Worm (Caenorhabditis elegans): Measurements from ENCODE around the gene R08E5.4.
A peak's percentile ranks its signal among the peaks of the same experiment; 100 is the strongest.

R08E5.4 gene

DNA sequence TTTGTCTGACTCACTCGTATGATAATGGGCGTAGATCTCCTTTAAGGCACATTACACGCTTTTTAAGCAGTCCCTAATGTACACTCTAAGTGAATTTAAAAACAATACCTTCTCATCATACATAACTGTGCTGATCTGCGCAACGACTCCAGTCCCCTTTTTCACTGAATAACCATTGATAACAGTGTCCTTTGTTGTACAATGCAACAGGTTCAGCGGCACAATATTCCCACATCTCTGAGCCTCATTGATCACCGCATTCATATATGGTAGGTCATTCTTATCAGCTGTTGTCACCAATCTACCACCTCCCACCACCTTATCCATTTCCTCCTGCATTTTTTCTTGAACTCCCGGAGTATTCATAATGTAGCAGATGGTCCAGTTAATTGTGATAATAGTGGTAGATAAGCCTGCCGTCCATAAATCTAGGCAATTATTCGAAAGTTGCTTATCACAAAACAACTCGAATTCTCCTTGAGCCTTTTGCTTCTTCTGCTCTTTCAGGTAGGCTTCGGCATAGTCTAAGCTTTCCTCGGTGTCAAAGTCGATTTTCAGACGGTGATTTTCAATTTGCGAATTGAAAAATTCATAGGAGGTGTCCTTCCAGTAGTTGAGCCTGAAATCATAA lies 33.5 kb downstream of the R08E5.4 start:
- TF ChIP-seq ceh-28 (tag; optimal IDR thresholded peaks at IDR 0.05) (no peak), eor-1 (tag; optimal IDR thresholded peaks at IDR 0.05) (no peak), ztf-11 (tag; optimal IDR thresholded peaks at IDR 0.05) (no peak), sea-2 (GFP tag; optimal IDR thresholded peaks at IDR 0.05) (no peak), elt-2 (tag; optimal IDR thresholded peaks at IDR 0.05) (no peak), nhr-11 (tag; optimal IDR thresholded peaks at IDR 0.05) (no peak)

DNA sequence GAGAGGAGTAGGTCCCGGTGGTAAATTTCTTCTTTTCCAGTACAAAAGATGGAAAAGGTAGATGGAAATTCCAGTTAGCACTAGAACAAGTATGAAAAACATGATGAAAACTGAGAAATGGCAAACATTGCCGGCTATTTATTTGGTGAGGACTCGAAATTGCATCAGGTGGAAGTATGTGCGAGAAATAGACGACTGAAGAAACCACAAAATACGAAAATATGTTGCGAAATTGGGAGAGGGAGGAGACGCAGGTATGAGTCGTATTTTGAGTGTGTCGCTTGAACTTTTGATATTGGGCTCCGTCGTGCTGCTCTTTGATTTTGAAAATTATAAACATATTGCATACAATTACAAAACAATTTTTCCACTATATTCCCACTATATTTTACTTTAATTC lies 35.0 kb downstream of the R08E5.4 start, which contains the start of gene cyp-33C8:
cyp-33C8 (minus strand) TSS at position 200 of the 400 bp plus-strand sequence.
- TF ChIP-seq ztf-4 (tag; optimal IDR thresholded peaks at IDR 0.05) (no peak), elt-2 (tag; optimal IDR thresholded peaks at IDR 0.05) (peak; percentile 21), ama-1 (optimal IDR thresholded peaks at IDR 0.05) (no peak), snpc-4 (tag; optimal IDR thresholded peaks at IDR 0.05) (peak; percentile 5), lin-39 (tag; optimal IDR thresholded peaks at IDR 0.05) (peak; percentile 20), pqm-1 (tag; optimal IDR thresholded peaks at IDR 0.05) (peak; percentile 24), ztf-11 (tag; optimal IDR thresholded peaks at IDR 0.05) (no peak)

DNA sequence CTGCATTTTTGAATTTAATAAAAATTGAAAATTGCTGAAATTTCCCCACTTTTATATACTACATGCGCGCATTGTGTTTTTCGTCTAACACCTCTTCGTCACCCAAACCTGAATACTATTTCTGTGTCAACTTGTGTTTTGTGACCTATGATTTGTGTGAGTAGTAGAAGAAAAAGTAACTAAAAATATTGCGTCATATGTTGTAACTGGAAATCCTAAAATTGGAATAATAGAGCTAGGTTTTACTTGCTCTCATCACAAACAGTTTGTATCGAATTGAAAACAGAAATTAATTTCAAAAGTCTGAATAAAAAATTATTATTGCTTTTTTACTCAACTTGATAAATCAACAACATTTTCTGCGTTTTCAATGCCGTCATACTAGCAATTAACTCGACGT lies 37.1 kb downstream of the R08E5.4 start, which contains the start of gene R08F11.4:
R08F11.4 (minus strand) TSS at position 29 of the 400 bp plus-strand sequence.
- TF ChIP-seq ceh-28 (tag; optimal IDR thresholded peaks at IDR 0.05) (no peak), zag-1 (tag; optimal IDR thresholded peaks at IDR 0.05) (no peak), egl-5 (tag; optimal IDR thresholded peaks at IDR 0.05) (no peak)

DNA sequence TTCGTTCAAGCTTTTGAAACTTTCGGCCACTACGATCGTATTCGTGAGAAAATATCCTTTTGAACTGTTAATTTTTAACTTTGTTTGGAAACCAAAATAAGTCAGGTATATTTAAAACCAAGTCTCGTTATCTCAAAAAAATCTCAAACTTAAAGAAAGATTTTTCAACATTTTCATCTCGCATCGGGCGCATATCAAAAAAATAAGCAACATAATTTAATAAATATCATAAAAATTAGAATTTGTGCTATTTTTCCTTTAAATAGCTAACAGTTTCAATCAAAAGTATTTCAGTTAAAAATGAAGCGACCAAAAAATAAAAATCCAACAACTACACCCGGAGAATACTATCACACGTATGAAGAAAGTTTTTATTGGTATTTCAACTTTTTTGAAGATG lies 37.6 kb downstream of the R08E5.4 start, which contains the start of gene srw-7:
srw-7 (plus strand) TSS at position 301 of the 400 bp plus-strand sequence.
- TF ChIP-seq snpc-4 (tag; optimal IDR thresholded peaks at IDR 0.05) (no peak), skn-1 (tag; optimal IDR thresholded peaks at IDR 0.05) (no peak), mml-1 (tag; optimal IDR thresholded peaks at IDR 0.05) (no peak), nfya-1 (tag; optimal IDR thresholded peaks at IDR 0.05; ENCODE audit: insufficient read depth) (no peak), egl-27 (tag; optimal IDR thresholded peaks at IDR 0.05) (no peak), ceh-9 (tag; optimal IDR thresholded peaks at IDR 0.05) (no peak), pqm-1 (tag; optimal IDR thresholded peaks at IDR 0.05) (no peak), R02D3.7 (tag; optimal IDR thresholded peaks at IDR 0.05) (no peak), ztf-4 (tag; optimal IDR thresholded peaks at IDR 0.05) (no peak), daf-12 (tag; optimal IDR thresholded peaks at IDR 0.05) (no peak), aly-2 (tag; optimal IDR thresholded peaks at IDR 0.05) (no peak), ceh-28 (tag; optimal IDR thresholded peaks at IDR 0.05) (no peak)

DNA sequence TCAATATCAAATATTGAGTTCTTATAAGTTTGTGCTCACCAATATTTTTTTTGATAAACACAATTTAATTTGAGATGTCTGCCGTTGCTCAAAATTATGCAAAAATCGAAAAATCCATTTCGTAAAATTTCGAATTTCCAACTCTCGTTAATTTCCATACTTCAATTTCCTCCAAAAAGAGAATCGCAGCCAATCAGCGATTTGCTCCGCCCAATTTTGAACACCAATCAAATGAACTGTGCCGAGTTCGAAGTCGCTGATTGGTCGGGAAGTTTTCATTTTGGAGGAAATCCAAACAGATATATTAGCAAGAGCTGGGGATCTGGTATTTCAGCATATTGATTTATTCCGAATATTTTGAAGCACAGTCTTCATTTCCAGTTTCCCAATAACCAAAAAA lies 39.5 kb downstream of the R08E5.4 start:
- TF ChIP-seq nfya-1 (tag; optimal IDR thresholded peaks at IDR 0.05; ENCODE audit: insufficient read depth) (peak; percentile 52), ceh-82 (tag; optimal IDR thresholded peaks at IDR 0.05) (no peak)

DNA sequence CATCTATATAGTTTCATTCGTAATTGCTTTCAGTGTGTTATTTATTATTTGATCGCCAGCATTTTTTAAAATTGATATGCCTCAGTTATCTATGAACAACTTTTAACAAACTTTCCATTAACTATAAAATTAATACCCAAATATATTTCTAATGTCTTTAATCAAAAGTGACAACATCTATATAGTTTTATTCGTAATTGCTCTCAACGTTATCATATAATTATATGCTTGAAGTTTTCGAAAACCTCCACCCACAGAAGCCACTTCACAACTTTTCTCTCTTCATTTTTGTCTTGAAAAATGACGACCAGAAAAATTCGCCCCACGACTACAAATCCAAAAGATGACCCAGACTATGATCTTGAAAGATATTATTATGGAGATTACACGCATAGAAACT lies 40.0 kb downstream of the R08E5.4 start, which contains the start of gene srw-6:
srw-6 (plus strand) TSS at position 301 of the 400 bp plus-strand sequence.
- TF ChIP-seq ceh-28 (tag; optimal IDR thresholded peaks at IDR 0.05) (no peak), zag-1 (tag; optimal IDR thresholded peaks at IDR 0.05) (no peak), egl-5 (tag; optimal IDR thresholded peaks at IDR 0.05) (no peak), nhr-76 (tag; optimal IDR thresholded peaks at IDR 0.05) (no peak), lsy-12 (tag; optimal IDR thresholded peaks at IDR 0.05) (no peak)

DNA sequence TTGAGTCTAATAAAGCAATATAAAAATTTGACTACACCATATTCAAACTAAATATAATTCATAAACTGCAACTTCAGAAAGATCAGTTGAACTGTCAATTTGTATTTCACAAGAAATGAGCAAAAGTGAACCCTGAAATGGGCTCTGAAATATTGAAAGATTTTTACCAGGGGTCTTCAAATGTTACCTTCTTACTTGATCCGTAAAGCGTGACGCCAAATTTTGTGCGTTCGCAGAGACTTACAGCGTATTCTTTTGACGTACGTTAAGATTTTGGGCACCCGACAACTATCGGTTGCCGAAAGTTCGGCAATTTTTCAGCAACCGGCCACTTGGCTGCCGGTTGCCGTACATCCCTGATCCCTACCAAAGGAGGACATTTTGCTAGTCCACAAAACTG lies 41.7 kb downstream of the R08E5.4 start:
- no peak for TF ChIP-seq daf-12 (tag; optimal IDR thresholded peaks at IDR 0.05)
- no peak for TF ChIP-seq lsy-12 (tag; optimal IDR thresholded peaks at IDR 0.05)
- TF ChIP-seq fkh-2 (tag; optimal IDR thresholded peaks at IDR 0.05): no peak
- TF ChIP-seq nhr-28 (tag; optimal IDR thresholded peaks at IDR 0.05): no peak
- TF ChIP-seq jun-1 (tag; optimal IDR thresholded peaks at IDR 0.05): no peak
- TF ChIP-seq aly-2 (tag; optimal IDR thresholded peaks at IDR 0.05): no peak
- TF ChIP-seq nhr-12 (tag; optimal IDR thresholded peaks at IDR 0.05): no peak
- TF ChIP-seq nhr-25 (tag; optimal IDR thresholded peaks at IDR 0.05): no peak
- no peak for TF ChIP-seq lin-15B (tag; optimal IDR thresholded peaks at IDR 0.05)
- TF ChIP-seq nhr-11 (tag; optimal IDR thresholded peaks at IDR 0.05): no peak
- no peak for TF ChIP-seq mdl-1 (tag; optimal IDR thresholded peaks at IDR 0.05)
- no peak for TF ChIP-seq elt-2 (tag; optimal IDR thresholded peaks at IDR 0.05)
- no peak for TF ChIP-seq unc-39 (tag; optimal IDR thresholded peaks at IDR 0.05)
- TF ChIP-seq ceh-16 (tag; optimal IDR thresholded peaks at IDR 0.05): no peak
- no peak for TF ChIP-seq tbx-2 (tag; optimal IDR thresholded peaks at IDR 0.05)

Data from whole organism, L3 larva.